Worm (Caenorhabditis elegans) whole organism, young adult: Measurements from ENCODE around the gene seip-1.

Source experiments
- B0035.1 ChIP-seq: sonication (generic microtip); optimal IDR thresholded peaks from 2 replicates; lab custom pipeline; 2016; ENCODE audit warnings: missing genetic modification characterization, mild to moderate bottlenecking, missing compliant biosample characterization, missing genotype, missing genetic modification reagents
- C17E4.6 ChIP-seq: fragments of 200-800 bp; sonication (Bioruptor generic); IDR thresholded peaks from 2 replicates; pipeline ENCODE4 v1.3.6; 2022; ENCODE audit warnings: missing genetic modification reagents, missing genetic modification characterization, missing compliant biosample characterization
- D2030.7 ChIP-seq: fragments of 200-800 bp; sonication (Bioruptor generic); IDR thresholded peaks from 2 replicates; pipeline ENCODE4 v1.3.6; 2022; ENCODE audit warnings: missing genetic modification reagents, missing genetic modification characterization, missing compliant biosample characterization
- F33H1.4 ChIP-seq: fragments of 200-800 bp; sonication (Bioruptor generic); IDR thresholded peaks from 2 replicates; pipeline ENCODE4 v1.3.6; 2022; ENCODE audit warnings: missing genetic modification reagents, missing genetic modification characterization, missing compliant biosample characterization
- F55B11.4 ChIP-seq: sonication (generic microtip); optimal IDR thresholded peaks from 2 replicates; lab custom pipeline; 2016; ENCODE audit warnings: missing compliant biosample characterization, missing genetic modification characterization, borderline replicate concordance; ENCODE audit not compliant: insufficient read depth
- T26A5.8 ChIP-seq: sonication (generic microtip); optimal IDR thresholded peaks from 2 replicates; lab custom pipeline; 2016; ENCODE audit warnings: missing genetic modification characterization, missing compliant biosample characterization
- Y95B8A.8 ChIP-seq: fragments of 200-800 bp; sonication (Bioruptor generic); IDR thresholded peaks from 2 replicates; pipeline ENCODE4 v1.3.6; 2022; ENCODE audit warnings: missing genetic modification reagents, missing genetic modification characterization, missing compliant biosample characterization
- bed-2 ChIP-seq: fragments of 200-800 bp; sonication (Bioruptor generic); IDR thresholded peaks from 2 replicates; pipeline ENCODE4 v1.3.6; 2022; ENCODE audit warnings: missing genetic modification reagents, missing genetic modification characterization, missing compliant biosample characterization
- cebp-1 ChIP-seq, 2 experiments: fragments of 200-800 bp in 1 of 2; sonication (Bioruptor generic) in 1 of 2; sonication (generic microtip) in 1 of 2; IDR thresholded peaks in 1 of 2; optimal IDR thresholded peaks in 1 of 2; 2 replicates each; pipeline versions ENCODE4 v1.3.6 to Lab custom; 2017 to 2022; ENCODE audit warnings: missing compliant biosample characterization in 2 of 2, missing genetic modification characterization in 2 of 2, mild to moderate bottlenecking in 1 of 2, missing genetic modification reagents in 1 of 2, moderate library complexity in 1 of 2
- cebp-2 ChIP-seq: fragments of 200-800 bp; sonication (Bioruptor generic); IDR thresholded peaks from 2 replicates; pipeline ENCODE4 v1.3.6; 2022; ENCODE audit warnings: missing genetic modification characterization, missing compliant biosample characterization
- ceh-40 ChIP-seq: fragments of 200-800 bp; sonication (Bioruptor generic); IDR thresholded peaks from 2 replicates; pipeline ENCODE4 v1.3.6; 2022; ENCODE audit warnings: missing genetic modification characterization, missing compliant biosample characterization
- dox-1 ChIP-seq: fragments of 200-800 bp; sonication (Bioruptor generic); IDR thresholded peaks from 2 replicates; pipeline ENCODE4 v1.3.6; 2022; ENCODE audit warnings: missing genetic modification reagents, missing genetic modification characterization, missing compliant biosample characterization
- egl-18 ChIP-seq: fragments of 200-800 bp; sonication (Bioruptor generic); IDR thresholded peaks from 2 replicates; pipeline ENCODE4 v1.3.6; 2022; ENCODE audit warnings: missing genetic modification reagents, missing genetic modification characterization, missing compliant biosample characterization
- egrh-3 ChIP-seq: fragments of 200-800 bp; sonication (Bioruptor generic); IDR thresholded peaks from 2 replicates; pipeline ENCODE4 v1.3.6; 2022; ENCODE audit warnings: missing genetic modification reagents, missing genetic modification characterization, missing compliant biosample characterization
- hlh-26 ChIP-seq: fragments of 200-800 bp; sonication (Bioruptor generic); conservative IDR thresholded peaks from 2 replicates; pipeline ENCODE4 v1.3.6; 2022; ENCODE audit warnings: missing genetic modification reagents, missing genetic modification characterization, missing compliant biosample characterization
- hmg-1.2 ChIP-seq: fragments of 200-800 bp; sonication (Bioruptor generic); IDR thresholded peaks from 2 replicates; pipeline ENCODE4 v1.3.6; 2022; ENCODE audit warnings: missing genetic modification reagents, missing genetic modification characterization, missing compliant biosample characterization
- hsf-1 ChIP-seq: fragments of 200-800 bp; sonication (Bioruptor generic); IDR thresholded peaks from 2 replicates; pipeline ENCODE4 v1.3.6; 2022; ENCODE audit warnings: missing genetic modification reagents, missing genetic modification characterization, missing compliant biosample characterization
- lsy-27 ChIP-seq: sonication (generic microtip); optimal IDR thresholded peaks from 2 replicates; lab custom pipeline; 2017; ENCODE audit warnings: missing genetic modification characterization, mild to moderate bottlenecking, missing compliant biosample characterization, antibody characterized with exemption, missing genotype, borderline replicate concordance; ENCODE audit not compliant: insufficient read depth
- madf-10 ChIP-seq: sonication (generic microtip); optimal IDR thresholded peaks from 2 replicates; lab custom pipeline; 2016; ENCODE audit warnings: mild to moderate bottlenecking, missing genetic modification characterization, missing compliant biosample characterization
- madf-6 ChIP-seq: fragments of 200-800 bp; sonication (Bioruptor generic); IDR thresholded peaks from 2 replicates; pipeline ENCODE4 v1.3.6; 2022; ENCODE audit warnings: missing genetic modification reagents, missing genetic modification characterization, missing compliant biosample characterization
- mel-28 ChIP-seq: sonication (generic microtip); optimal IDR thresholded peaks from 2 replicates; lab custom pipeline; 2016; ENCODE audit warnings: borderline replicate concordance, mild to moderate bottlenecking, missing genetic modification characterization, missing compliant biosample characterization
- nfya-1 ChIP-seq: sonication (generic microtip); optimal IDR thresholded peaks from 2 replicates; lab custom pipeline; 2017; ENCODE audit warnings: antibody characterized with exemption, missing compliant biosample characterization, missing genetic modification characterization, borderline replicate concordance; ENCODE audit not compliant: insufficient read depth
- nfyb-1 ChIP-seq: fragments of 200-800 bp; sonication (Bioruptor generic); IDR thresholded peaks from 2 replicates; pipeline ENCODE4 v1.3.6; 2022; ENCODE audit warnings: missing genetic modification reagents, missing genetic modification characterization, missing compliant biosample characterization
- nhr-179 ChIP-seq: sonication (generic microtip); optimal IDR thresholded peaks from 2 replicates; lab custom pipeline; 2016; ENCODE audit warnings: mild to moderate bottlenecking, missing genetic modification characterization, missing compliant biosample characterization
- tbx-9 ChIP-seq: sonication (generic microtip); optimal IDR thresholded peaks from 2 replicates; lab custom pipeline; 2016; ENCODE audit warnings: borderline replicate concordance, missing genetic modification characterization, inconsistent platforms, missing compliant biosample characterization
- xnd-1 ChIP-seq: sonication (generic microtip); optimal IDR thresholded peaks from 2 replicates; lab custom pipeline; 2016; ENCODE audit warnings: missing genotype, missing genetic modification reagents, missing genetic modification characterization, missing compliant biosample characterization
- zim-3 ChIP-seq: sonication (generic microtip); optimal IDR thresholded peaks from 2 replicates; lab custom pipeline; 2017; ENCODE audit warnings: mild to moderate bottlenecking, missing genetic modification characterization, moderate library complexity, missing compliant biosample characterization
- ztf-28 ChIP-seq: fragments of 200-800 bp; sonication (Bioruptor generic); IDR thresholded peaks from 2 replicates; pipeline ENCODE4 v1.3.6; 2022; ENCODE audit warnings: missing genetic modification reagents, missing genetic modification characterization, missing compliant biosample characterization
- ztf-6 ChIP-seq: fragments of 200-800 bp; sonication (Bioruptor generic); IDR thresholded peaks from 2 replicates; pipeline ENCODE4 v1.3.6; 2022; ENCODE audit warnings: missing genetic modification reagents, missing genetic modification characterization, missing compliant biosample characterization

Gene seip-1

DNA sequence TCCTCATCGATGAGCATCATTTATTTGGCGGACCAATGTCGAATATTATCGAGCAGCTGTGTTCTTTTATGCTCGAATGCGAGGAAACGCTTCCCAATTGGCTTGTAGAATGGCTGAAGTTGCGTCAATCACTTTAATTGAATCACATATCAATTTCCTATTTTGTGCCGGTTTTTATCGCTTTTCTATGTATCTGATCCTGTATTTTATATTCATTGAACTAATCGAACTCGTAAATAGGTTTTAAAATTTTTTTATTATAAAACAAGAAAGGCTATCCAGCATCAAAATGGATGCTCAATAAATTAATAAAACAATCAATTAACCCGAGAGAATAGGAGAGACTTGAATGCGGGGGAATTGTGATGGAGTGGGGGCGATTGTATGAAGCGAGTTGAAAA is 45.7 kb upstream of the seip-1 start (continued):
- TF ChIP-seq madf-10 (tag; lab: Kevin White, UChicago) (no peak), mel-28 (tag; lab: Kevin White, UChicago) (peak; percentile 37), Y95B8A.8 (GFP tag; lab: Robert Waterston, UW) (peak; percentile 38; the same call in 1 of the 2 replicates)

DNA sequence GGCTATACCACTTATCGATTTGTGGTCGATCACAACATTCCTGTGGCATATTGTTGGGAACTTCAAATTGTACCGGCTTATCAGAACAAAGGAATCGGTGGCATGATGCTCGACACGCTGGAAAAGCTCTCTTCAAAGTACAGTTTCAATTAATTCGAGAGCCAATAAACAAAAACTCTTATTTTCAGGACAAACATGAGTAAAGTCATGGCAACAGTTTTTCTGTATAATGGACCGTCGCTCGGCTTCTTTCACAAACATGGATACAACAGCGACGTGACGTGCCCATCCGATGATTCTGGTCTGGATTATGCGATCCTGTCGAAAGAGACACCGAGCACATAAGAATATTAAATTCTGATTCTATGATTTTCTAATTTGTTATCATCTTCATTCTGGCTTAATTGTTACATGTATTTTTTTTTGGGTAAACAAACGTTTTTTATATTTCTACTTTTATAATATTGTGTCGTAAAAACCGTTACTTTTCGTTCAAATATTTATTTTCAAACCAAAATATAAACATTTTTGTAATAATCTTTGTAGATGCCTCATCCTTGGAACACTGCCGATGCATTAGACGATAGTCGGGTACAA is 43.6 kb upstream of the seip-1 start, which contains the start of gene smut-1:
smut-1 (plus strand) TSS at position 547 of the 597 bp plus-strand sequence.
- TF ChIP-seq bed-2 (GFP tag; lab: Robert Waterston, UW) (no peak), F33H1.4 (GFP tag; lab: Robert Waterston, UW) (no peak), zim-3 (tag; lab: Kevin White, UChicago) (no peak)

DNA sequence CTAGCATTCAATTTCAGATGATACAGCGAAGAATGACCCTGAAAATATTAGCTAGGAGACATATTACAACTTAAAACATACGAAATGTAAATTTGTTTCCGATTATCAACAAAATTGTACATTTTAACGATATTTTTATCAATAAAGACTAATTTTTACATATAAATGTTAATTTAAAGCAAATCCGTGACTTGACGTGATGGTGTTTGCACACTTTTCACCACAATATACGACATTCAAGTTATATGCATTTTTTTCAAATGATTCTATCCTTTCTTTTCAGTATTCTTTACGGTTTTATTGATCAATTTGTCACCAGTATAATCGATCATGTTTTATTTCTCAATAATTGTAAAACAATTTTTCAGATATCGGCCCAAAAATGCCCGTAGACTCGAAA is 42.8 kb upstream of the seip-1 start, which contains the start of gene Y38A10A.7:
Y38A10A.7 (plus strand) TSS at position 369 of the 400 bp plus-strand sequence.
- TF ChIP-seq hlh-26 (GFP tag; lab: Robert Waterston, UW) (no peak), ztf-28 (GFP tag; lab: Robert Waterston, UW) (no peak), nhr-179 (tag; lab: Kevin White, UChicago) (no peak), tbx-9 (tag; lab: Kevin White, UChicago) (no peak), F55B11.4 (tag; lab: Kevin White, UChicago) (no peak), hmg-1.2 (GFP tag; lab: Robert Waterston, UW) (no peak), cebp-1 (GFP tag; IDR thresholded peaks at IDR 0.05; lab: Robert Waterston, UW) (no peak), cebp-1 (tag; optimal IDR thresholded peaks at IDR 0.05; lab: Kevin White, UChicago) (no peak), ztf-6 (no peak), xnd-1 (no peak), egl-18 (no peak), B0035.1 (no peak), nfyb-1 (GFP tag; lab: Robert Waterston, UW) (no peak), C17E4.6 (no peak), T26A5.8 (tag; lab: Kevin White, UChicago) (no peak), cebp-2 (GFP tag; lab: Robert Waterston, UW) (no peak), nfya-1 (no peak), ceh-40 (GFP tag; lab: Robert Waterston, UW) (no peak), lsy-27 (tag; lab: Kevin White, UChicago) (no peak)

DNA sequence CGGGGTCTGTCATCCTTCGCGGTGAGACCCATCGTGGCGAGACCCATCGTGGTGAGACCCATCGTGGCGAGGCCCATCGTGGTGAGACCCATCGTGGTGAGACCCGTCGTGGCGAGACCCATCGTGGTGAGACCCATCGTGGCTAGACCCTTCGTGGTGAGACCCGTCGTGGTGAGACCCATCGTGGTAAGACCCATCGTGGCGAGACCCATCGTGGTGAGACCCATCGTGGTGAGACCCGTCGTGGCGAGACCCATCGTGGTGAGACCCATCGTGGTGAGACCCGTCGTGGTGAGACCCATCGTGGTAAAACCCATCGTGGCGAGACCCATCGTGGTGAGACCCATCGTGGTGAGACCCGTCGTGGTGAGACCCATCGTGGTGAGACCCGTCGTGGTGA is 38.6 kb upstream of the seip-1 start:
- TF ChIP-seq F33H1.4 (GFP tag; lab: Robert Waterston, UW) (peak; percentile 57), egrh-3 (GFP tag; lab: Robert Waterston, UW) (0 out of 2 replicates have a peak, but pooled peaks have one; percentile 54)

DNA sequence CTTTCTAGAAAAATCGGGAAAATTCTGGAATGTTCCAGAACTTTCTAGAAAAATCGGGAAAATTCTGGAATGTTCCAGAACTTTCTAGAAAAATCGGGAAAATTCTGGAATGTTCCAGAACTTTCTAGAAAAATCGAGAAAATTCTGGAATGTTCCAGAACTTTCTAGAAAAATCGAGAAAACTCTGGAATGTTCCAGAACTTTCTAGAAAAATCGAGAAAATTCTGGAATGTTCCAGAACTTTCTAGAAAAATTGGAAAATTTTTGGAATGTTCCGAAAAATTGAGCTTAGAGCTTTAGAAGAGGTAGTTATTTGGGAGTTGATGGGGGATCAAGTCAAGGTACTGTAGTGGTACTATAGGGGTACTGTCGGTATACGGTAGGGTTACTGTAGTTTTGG is 35.9 kb upstream of the seip-1 start:
- peak; percentile 97 for TF ChIP-seq hsf-1 (GFP tag; lab: Robert Waterston, UW)
- TF ChIP-seq dox-1 (GFP tag; lab: Robert Waterston, UW) = 0 out of 2 replicates have a peak, but pooled peaks have one; percentile 32
- peak; percentile 30; the same call in 1 of the 2 replicates for TF ChIP-seq madf-6 (GFP tag; lab: Robert Waterston, UW)
- TF ChIP-seq, all 124 proteins: peak for 3; not testable (repeated sequence) for 121

DNA sequence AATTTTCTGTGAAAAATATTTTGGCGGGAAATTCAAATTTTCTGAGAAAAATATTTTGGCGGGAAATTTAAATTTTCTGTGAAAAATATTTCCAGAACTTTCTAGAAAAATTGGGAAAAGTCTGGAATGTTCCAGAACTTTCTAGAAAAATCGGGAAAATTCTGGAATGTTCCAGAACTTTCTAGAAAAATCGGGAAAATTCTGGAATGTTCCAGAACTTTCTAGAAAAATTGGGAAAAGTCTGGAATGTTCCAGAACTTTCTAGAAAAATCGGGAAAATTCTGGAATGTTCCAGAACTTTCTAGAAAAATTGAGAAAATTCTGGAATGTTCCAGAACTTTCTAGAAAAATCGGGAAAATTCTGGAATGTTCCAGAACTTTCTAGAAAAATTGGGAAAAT is 19.2 kb upstream of the seip-1 start:
- TF ChIP-seq dox-1 (GFP tag; lab: Robert Waterston, UW) = peak; percentile 66
- peak; percentile 65 for TF ChIP-seq egrh-3 (GFP tag; lab: Robert Waterston, UW)
- TF ChIP-seq D2030.7 (GFP tag; lab: Robert Waterston, UW) = 0 out of 2 replicates have a peak, but pooled peaks have one; percentile 10
- TF ChIP-seq hsf-1 (GFP tag; lab: Robert Waterston, UW) = peak; percentile 99
